Fruit fly (Drosophila melanogaster): ENCODE data around the gene CG8119.

- no peak for TF ChIP-seq EcR (GFP tag; optimal IDR thresholded peaks at IDR 0.05)
- TF ChIP-seq CG8478 (optimal IDR thresholded peaks at IDR 0.05) = no peak
These were observed 30.9 kb upstream of the CG8119 start for dm6 chrX:15631465-15631864.
